Fruit fly (Drosophila melanogaster): ENCODE data around the gene Dpy-30L2.

The Dpy-30L2 gene

dm6 chr3L:4000711-4001110 is 46.8 kb downstream of the Dpy-30L2 start (continued):
- no peak for TF ChIP-seq Dad (GFP tag; optimal IDR thresholded peaks at IDR 0.05)
- no peak for TF ChIP-seq wdn (GFP tag; IDR thresholded peaks at IDR 0.05)
- TF ChIP-seq Gsc (GFP tag; IDR thresholded peaks at IDR 0.05): no peak
- no peak for TF ChIP-seq CG7745 (tag; optimal IDR thresholded peaks at IDR 0.05)
- TF ChIP-seq abd-A (tag; optimal IDR thresholded peaks at IDR 0.05): no peak
- no peak for TF ChIP-seq CG7786 (GFP tag; optimal IDR thresholded peaks at IDR 0.05)
- no peak for TF ChIP-seq CG8359 (GFP tag; optimal IDR thresholded peaks at IDR 0.05; ENCODE audit: borderline replicate concordance)
- TF ChIP-seq Atf-2 (GFP tag; optimal IDR thresholded peaks at IDR 0.05): no peak
- peak; percentile 46 for TF ChIP-seq CG12659 (GFP tag; optimal IDR thresholded peaks at IDR 0.05)
- TF ChIP-seq inv (GFP tag; IDR thresholded peaks at IDR 0.05; ENCODE audit: partially characterized antibody): no peak
- TF ChIP-seq Xrp1 (GFP tag; IDR thresholded peaks at IDR 0.05): no peak
- TF ChIP-seq Lim3 (GFP tag; IDR thresholded peaks at IDR 0.05): no peak
- TF ChIP-seq ara (GFP tag; IDR thresholded peaks at IDR 0.05): no peak
- TF ChIP-seq CG30431 (GFP tag; optimal IDR thresholded peaks at IDR 0.05): no peak
- TF ChIP-seq Ravus (GFP tag; IDR thresholded peaks at IDR 0.05): no peak
- TF ChIP-seq Bteb2 (GFP tag; optimal IDR thresholded peaks at IDR 0.05): no peak
- TF ChIP-seq nom (GFP tag; optimal IDR thresholded peaks at IDR 0.05): no peak
- no peak for TF ChIP-seq Sry-δ (GFP tag; optimal IDR thresholded peaks at IDR 0.05)
- TF ChIP-seq trh (GFP tag; optimal IDR thresholded peaks at IDR 0.05): no peak
- no peak for TF ChIP-seq Spps (tag; optimal IDR thresholded peaks at IDR 0.05)
- TF ChIP-seq unc-4 (GFP tag; IDR thresholded peaks at IDR 0.05; ENCODE audit: partially characterized antibody): no peak
- no peak for TF ChIP-seq btn (GFP tag; optimal IDR thresholded peaks at IDR 0.05)
- no peak for TF ChIP-seq CG4730 (GFP tag; IDR thresholded peaks at IDR 0.05)
- TF ChIP-seq trem (tag; optimal IDR thresholded peaks at IDR 0.05): no peak
- peak; percentile 46 for TF ChIP-seq CG3281 (GFP tag; optimal IDR thresholded peaks at IDR 0.05)
- no peak for TF ChIP-seq ERR (GFP tag; optimal IDR thresholded peaks at IDR 0.05)
- TF ChIP-seq stwl (tag; optimal IDR thresholded peaks at IDR 0.05): no peak
- no peak for TF ChIP-seq ac (GFP tag; optimal IDR thresholded peaks at IDR 0.05)
- peak; percentile 60 for TF ChIP-seq gem (tag; optimal IDR thresholded peaks at IDR 0.05)
- no peak for TF ChIP-seq Jarid2 (GFP tag; optimal IDR thresholded peaks at IDR 0.05)
- no peak for TF ChIP-seq H15 (GFP tag; IDR thresholded peaks at IDR 0.05)
- no peak for TF ChIP-seq CG11093 (GFP tag; IDR thresholded peaks at IDR 0.05)
- TF ChIP-seq Fer3 (tag; optimal IDR thresholded peaks at IDR 0.05): no peak
- 0 out of 2 replicates have a peak, but pooled peaks have one; percentile 9 for TF ChIP-seq Ptx1 (GFP tag; IDR thresholded peaks at IDR 0.05)
- peak; percentile 75 for TF ChIP-seq Hand (GFP tag; optimal IDR thresholded peaks at IDR 0.05)
- TF ChIP-seq Camta (GFP tag; optimal IDR thresholded peaks at IDR 0.05): no peak
- no peak for TF ChIP-seq CG2129 (GFP tag; IDR thresholded peaks at IDR 0.05; ENCODE audit: partially characterized antibody)
- TF ChIP-seq CG18619 (GFP tag; optimal IDR thresholded peaks at IDR 0.05): peak; percentile 59
- peak; percentile 32; the same call in 1 of the 2 replicates for TF ChIP-seq Rfx (GFP tag; IDR thresholded peaks at IDR 0.05)
- no peak for TF ChIP-seq ems (GFP tag; optimal IDR thresholded peaks at IDR 0.05)
- peak; percentile 67 for TF ChIP-seq CG13424 (tag; optimal IDR thresholded peaks at IDR 0.05)
- no peak for TF ChIP-seq Doc2 (GFP tag; IDR thresholded peaks at IDR 0.05)
- no peak for TF ChIP-seq CG7357 (GFP tag; IDR thresholded peaks at IDR 0.05)
- TF ChIP-seq CG4707 (GFP tag; optimal IDR thresholded peaks at IDR 0.05): no peak
- TF ChIP-seq her (GFP tag; optimal IDR thresholded peaks at IDR 0.05): no peak
- no peak for TF ChIP-seq CG17612 (GFP tag; IDR thresholded peaks at IDR 0.05)
- TF ChIP-seq PHDP (tag; optimal IDR thresholded peaks at IDR 0.05): peak; percentile 52
- no peak for TF ChIP-seq ash1 (GFP tag; optimal IDR thresholded peaks at IDR 0.05)
- TF ChIP-seq CG9797 (GFP tag; optimal IDR thresholded peaks at IDR 0.05): no peak
- peak; percentile 17 for TF ChIP-seq CG8388 (GFP tag; optimal IDR thresholded peaks at IDR 0.05)
- peak; percentile 55 for TF ChIP-seq CG11504 (tag; optimal IDR thresholded peaks at IDR 0.05)
- TF ChIP-seq slp2 (GFP tag; optimal IDR thresholded peaks at IDR 0.05): no peak

Data from whole organism, embryonic.